Worm (Caenorhabditis elegans): ENCODE measurements around the gene akt-2.
A peak's percentile ranks its signal among the peaks of the same experiment; 100 is the strongest.

akt-2 gene

DNA sequence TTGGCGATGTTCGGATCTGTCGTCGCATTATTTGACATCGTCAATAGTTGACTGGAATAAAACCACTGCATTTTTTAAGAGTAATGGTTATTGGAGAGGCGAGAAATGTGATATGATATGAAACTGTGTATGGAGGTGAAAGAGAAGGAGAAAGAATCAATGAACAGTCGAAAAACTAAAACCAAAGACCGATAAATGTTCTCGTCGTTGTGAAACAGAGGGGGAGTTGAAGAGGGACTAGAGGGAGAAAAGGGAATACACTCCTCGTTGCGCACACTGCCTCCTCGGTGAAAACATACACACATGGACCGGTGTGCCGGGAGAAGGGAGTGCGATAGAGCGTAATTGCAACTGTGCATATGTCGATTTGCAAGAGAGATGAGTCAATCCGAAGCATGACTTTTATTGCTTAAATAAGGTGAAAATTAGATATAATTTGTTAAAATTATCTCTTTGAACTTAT is 22.1 kb downstream of the akt-2 start, which contains the start of gene sym-4 (continued):
- TF ChIP-seq spr-3 (GFP tag; optimal IDR thresholded peaks at IDR 0.05) (peak; percentile 33), ZK546.5 (tag; optimal IDR thresholded peaks at IDR 0.05) (peak in 1 of 2 experiments; percentile 27), lin-29 (GFP tag; IDR thresholded peaks at IDR 0.05) (no peak), zag-1 (tag; optimal IDR thresholded peaks at IDR 0.05) (no peak), nhr-102 (tag; optimal IDR thresholded peaks at IDR 0.05) (peak; percentile 88), Y5F2A.4 (GFP tag; optimal IDR thresholded peaks at IDR 0.05) (no peak), lin-38 (GFP tag; IDR thresholded peaks at IDR 0.05) (peak; percentile 97), lin-39 (tag; optimal IDR thresholded peaks at IDR 0.05) (no peak), zip-2 (tag; optimal IDR thresholded peaks at IDR 0.05) (no peak), F49E8.2 (tag; optimal IDR thresholded peaks at IDR 0.05; ENCODE audit: borderline replicate concordance) (no peak), nhr-111 (GFP tag; optimal IDR thresholded peaks at IDR 0.05) (no peak), dmd-9 (GFP tag; IDR thresholded peaks at IDR 0.05) (no peak), zfp-2 (tag; optimal IDR thresholded peaks at IDR 0.05) (no peak), F10B5.3 (tag; optimal IDR thresholded peaks at IDR 0.05) (no peak), dmd-8 (GFP tag; IDR thresholded peaks at IDR 0.05) (no peak), ceh-44 (GFP tag; IDR thresholded peaks at IDR 0.05) (no peak), spr-1 (tag; optimal IDR thresholded peaks at IDR 0.05) (peak; percentile 82), unc-62 (GFP tag; optimal IDR thresholded peaks at IDR 0.05 in 1 of 2) (no peak), unc-62 (tag; optimal IDR thresholded peaks at IDR 0.05) (no peak), Y75B8A.6 (GFP tag; IDR thresholded peaks at IDR 0.05) (no peak), pha-4 (GFP tag; IDR thresholded peaks at IDR 0.05) (peak; percentile 25; the same call in 1 of the 2 replicates), pha-4 (tag; optimal IDR thresholded peaks at IDR 0.05) (peak; percentile 35), lin-1 (GFP tag; IDR thresholded peaks at IDR 0.05) (peak; percentile 89), pqm-1 (tag; optimal IDR thresholded peaks at IDR 0.05) (peak; percentile 89), ceh-32 (tag; optimal IDR thresholded peaks at IDR 0.05; ENCODE audit: poor library complexity) (no peak), aly-2 (tag; optimal IDR thresholded peaks at IDR 0.05) (no peak), arid-1 (GFP tag; conservative IDR thresholded peaks at IDR 0.05) (peak; percentile 76), F26F4.8 (GFP tag; conservative IDR thresholded peaks at IDR 0.05) (no peak), hlh-30 (tag; optimal IDR thresholded peaks at IDR 0.05; ENCODE audit: insufficient read depth) (peak; percentile 94), nhr-10 (tag; optimal IDR thresholded peaks at IDR 0.05) (peak; percentile 89), zfp-3 (GFP tag; conservative IDR thresholded peaks at IDR 0.05) (peak; percentile 82), ama-1 (optimal IDR thresholded peaks at IDR 0.05) (peak; percentile 24), mep-1 (tag; optimal IDR thresholded peaks at IDR 0.05) (peak; percentile 98), nhr-76 (tag; optimal IDR thresholded peaks at IDR 0.05) (peak; percentile 72), fos-1 (tag; optimal IDR thresholded peaks at IDR 0.05) (no peak), dpl-1 (GFP tag; optimal IDR thresholded peaks at IDR 0.05) (peak; percentile 77), hif-1 (tag; optimal IDR thresholded peaks at IDR 0.05) (peak in 1 of 2 experiments; percentile 74), unc-130 (GFP tag; optimal IDR thresholded peaks at IDR 0.05) (no peak), lsy-2 (tag; optimal IDR thresholded peaks at IDR 0.05) (peak; percentile 76 to 91), daf-8 (GFP tag; IDR thresholded peaks at IDR 0.05) (no peak), egl-27 (tag; optimal IDR thresholded peaks at IDR 0.05) (no peak), nhr-237 (tag; optimal IDR thresholded peaks at IDR 0.05) (peak; percentile 32), nhr-11 (tag; optimal IDR thresholded peaks at IDR 0.05) (peak; percentile 96), nhr-42 (GFP tag; IDR thresholded peaks at IDR 0.05) (peak; percentile 82; the same call in 1 of the 2 replicates), snpc-4 (tag; optimal IDR thresholded peaks at IDR 0.05) (no peak), unc-39 (tag; optimal IDR thresholded peaks at IDR 0.05) (no peak), Y105C5A.15 (GFP tag; IDR thresholded peaks at IDR 0.05) (no peak), cey-2 (tag; optimal IDR thresholded peaks at IDR 0.05; ENCODE audit: borderline replicate concordance, insufficient read depth) (no peak), aha-1 (tag) (peak; percentile 93), nhr-41 (GFP tag; IDR thresholded peaks at IDR 0.05) (peak; percentile 46; the same call in 1 of the 2 replicates), saeg-2 (GFP tag; IDR thresholded peaks at IDR 0.05) (no peak), skn-1 (tag; optimal IDR thresholded peaks at IDR 0.05) (no peak), tra-1 (GFP tag; IDR thresholded peaks at IDR 0.05) (peak; percentile 80)
